Fruit fly (Drosophila melanogaster): ENCODE data around the gene Gr39a.

DNA sequence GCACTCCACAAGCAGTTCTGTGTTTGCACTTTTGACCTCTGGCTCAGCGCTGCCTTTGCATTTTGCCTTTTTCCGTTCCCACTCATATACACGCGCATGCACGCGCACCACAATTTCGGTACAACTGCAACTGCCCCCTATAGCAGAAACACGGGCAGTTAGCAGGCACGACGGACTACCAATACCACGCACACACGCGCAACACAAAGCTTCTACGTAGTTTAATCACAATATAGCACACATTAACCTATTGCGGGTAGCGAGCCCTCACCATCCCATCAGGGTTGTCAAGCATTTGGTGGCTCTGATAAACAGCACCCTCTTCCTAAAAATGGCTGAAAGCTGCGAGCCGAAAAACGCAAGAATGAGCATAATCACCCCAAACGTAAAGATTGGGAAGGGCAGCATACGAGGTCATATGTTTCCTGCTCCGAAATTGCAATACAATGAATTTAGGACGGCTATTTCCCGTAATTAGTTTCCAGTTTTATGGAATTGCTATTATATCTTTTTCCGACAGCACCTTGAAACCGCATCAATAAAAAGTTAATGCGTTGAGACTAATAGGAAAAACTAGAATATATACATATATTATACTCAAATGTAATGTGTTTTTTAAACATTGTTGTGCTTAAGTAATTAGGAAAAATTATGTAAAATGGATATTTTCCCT is 19.4 kb downstream of the Gr39a start, which contains the start of gene Mondo:
- TF ChIP-seq pad (GFP tag; optimal IDR thresholded peaks at IDR 0.05) (no peak), CG12768 (GFP tag; optimal IDR thresholded peaks at IDR 0.05) (no peak), CG5204 (GFP tag; optimal IDR thresholded peaks at IDR 0.05) (peak; percentile 41), tj (GFP tag; optimal IDR thresholded peaks at IDR 0.05) (peak; percentile 62), kay (GFP tag; ENCODE audit: borderline replicate concordance) (no peak), Hr96 (GFP tag; optimal IDR thresholded peaks at IDR 0.05) (peak; percentile 48), CG33017 (tag; optimal IDR thresholded peaks at IDR 0.05) (no peak), Crg-1 (GFP tag; optimal IDR thresholded peaks at IDR 0.05) (no peak), CG1620 (GFP tag; optimal IDR thresholded peaks at IDR 0.05) (no peak), CG14711 (tag; optimal IDR thresholded peaks at IDR 0.05) (peak; percentile 96), Mnt (GFP tag; optimal IDR thresholded peaks at IDR 0.05) (no peak), CG7101 (tag; optimal IDR thresholded peaks at IDR 0.05) (no peak), bab1 (GFP tag; optimal IDR thresholded peaks at IDR 0.05) (no peak), CG11617 (GFP tag; optimal IDR thresholded peaks at IDR 0.05) (no peak)
